Worm (Caenorhabditis elegans) whole organism, L2 larva: ENCODE measurements around the gene B0281.3.

Experiments
- F13H6.1 ChIP-seq: sonication (generic microtip); optimal IDR thresholded peaks from 2 replicates; lab custom pipeline; 2016; ENCODE audit warnings: missing genetic modification characterization, missing compliant biosample characterization
- aly-2 ChIP-seq: fragments of 150-350 bp; optimal IDR thresholded peaks from 2 replicates; lab custom pipeline; 2014; ENCODE audit warnings: missing biosample characterization, missing genetic modification characterization
- lin-39 ChIP-seq: fragments of 150-350 bp; optimal IDR thresholded peaks from 2 replicates; lab custom pipeline; 2014; ENCODE audit warnings: missing biosample characterization, missing genetic modification reagents, missing genetic modification characterization
- nhr-10 ChIP-seq: sonication (generic microtip); optimal IDR thresholded peaks from 2 replicates; lab custom pipeline; 2017; ENCODE audit warnings: missing biosample characterization, missing genetic modification characterization
- nhr-12 ChIP-seq: fragments of 150-350 bp; optimal IDR thresholded peaks from 2 replicates; lab custom pipeline; 2014; ENCODE audit warnings: missing biosample characterization, missing genetic modification characterization
- nhr-23 ChIP-seq: fragments of 150-350 bp; optimal IDR thresholded peaks from 2 replicates; lab custom pipeline; 2014; ENCODE audit warnings: missing biosample characterization, missing genetic modification reagents, missing genetic modification characterization
- nhr-25 ChIP-seq: fragments of 150-350 bp; sonication (generic microtip); optimal IDR thresholded peaks from 3 replicates; lab custom pipeline; 2014; ENCODE audit warnings: missing biosample characterization, missing genetic modification characterization
- snpc-4 ChIP-seq: fragments of 150-350 bp; optimal IDR thresholded peaks from 2 replicates; lab custom pipeline; 2014; ENCODE audit warnings: missing biosample characterization, missing genetic modification characterization
- unc-62 ChIP-seq: fragments of 150-350 bp; optimal IDR thresholded peaks from 2 replicates; lab custom pipeline; 2014; ENCODE audit warnings: missing biosample characterization, missing genetic modification reagents, missing genetic modification characterization
- ztf-4 ChIP-seq: fragments of 150-350 bp; optimal IDR thresholded peaks from 2 replicates; lab custom pipeline; 2014; ENCODE audit warnings: missing biosample characterization, missing genetic modification characterization

- TF ChIP-seq nhr-25 (no peak), nhr-12 (tag; lab: Kevin White, UChicago) (no peak), aly-2 (tag; lab: Kevin White, UChicago) (no peak), unc-62 (GFP tag; lab: Kevin White, UChicago) (no peak), F13H6.1 (tag; lab: Kevin White, UChicago) (no peak), nhr-10 (tag; lab: Kevin White, UChicago) (no peak), lin-39 (tag; lab: Kevin White, UChicago) (no peak), ztf-4 (tag; lab: Kevin White, UChicago) (no peak), snpc-4 (tag; lab: Kevin White, UChicago) (no peak), nhr-23 (tag; lab: Kevin White, UChicago) (no peak)
These were observed 18.0 kb upstream of the B0281.3 start, which contains the start of the genes K09F6.10 and K09F6.13 for ce11 chrII:2288798-2289197.
